Fruit fly (Drosophila melanogaster) whole organism, embryonic: ENCODE data around the gene CG8034.

Experiments
- Adf1 ChIP-seq: fragments of 200-800 bp; sonication (Bioruptor generic); IDR thresholded peaks from 2 replicates; pipeline ENCODE4 v1.3.6; 2022; ENCODE audit warnings: missing biosample characterization, missing genetic modification characterization
- CG10209 ChIP-seq: fragments of 200-800 bp; sonication (Bioruptor generic); optimal IDR thresholded peaks from 3 replicates; lab custom pipeline; 2017; ENCODE audit warnings: missing biosample characterization, mild to moderate bottlenecking, missing genetic modification characterization, missing genetic modification reagents
- CG11723 ChIP-seq: fragments of 200-800 bp; sonication (Bioruptor generic); optimal IDR thresholded peaks from 2 replicates; lab custom pipeline; 2017; ENCODE audit warnings: missing biosample characterization, mild to moderate bottlenecking, missing genetic modification characterization
- CG13296 ChIP-seq: fragments of 200-800 bp; sonication (Bioruptor generic); optimal IDR thresholded peaks from 3 replicates; lab custom pipeline; 2018; ENCODE audit warnings: missing biosample characterization, mild to moderate bottlenecking, missing genetic modification characterization
- CG15601 ChIP-seq: fragments of 200-800 bp; sonication (Bioruptor generic); optimal IDR thresholded peaks from 3 replicates; lab custom pipeline; 2019; ENCODE audit warnings: missing biosample characterization, mild to moderate bottlenecking, missing genetic modification characterization, moderate library complexity
- CG17361 ChIP-seq: fragments of 200-800 bp; sonication (Bioruptor generic); IDR thresholded peaks from 3 replicates; pipeline ENCODE4 v1.3.6; 2022; ENCODE audit warnings: missing biosample characterization, missing genetic modification characterization
- CG17385 ChIP-seq: fragments of 200-800 bp; sonication (Bioruptor generic); optimal IDR thresholded peaks from 3 replicates; lab custom pipeline; 2018; ENCODE audit warnings: missing biosample characterization, mild to moderate bottlenecking, missing genetic modification characterization
- CG1832 ChIP-seq: fragments of 200-800 bp; sonication (Bioruptor generic); optimal IDR thresholded peaks from 2 replicates; lab custom pipeline; 2017; ENCODE audit warnings: missing biosample characterization, mild to moderate bottlenecking, missing genetic modification characterization, inconsistent platforms
- CG30403 ChIP-seq: fragments of 200-800 bp; sonication (Bioruptor generic); optimal IDR thresholded peaks from 3 replicates; lab custom pipeline; 2016; ENCODE audit warnings: missing biosample characterization, missing genetic modification characterization
- CG3065 ChIP-seq: fragments of 200-800 bp; sonication (Bioruptor generic); optimal IDR thresholded peaks from 2 replicates; lab custom pipeline; 2016; ENCODE audit warnings: missing biosample characterization, missing genetic modification characterization
- CG31365 ChIP-seq: fragments of 200-800 bp; sonication (Bioruptor generic); optimal IDR thresholded peaks from 2 replicates; lab custom pipeline; 2018; ENCODE audit warnings: missing biosample characterization, mild to moderate bottlenecking, missing genetic modification characterization
- CG32767 ChIP-seq: fragments of 200-800 bp; sonication (Bioruptor generic); IDR thresholded peaks from 2 replicates; pipeline ENCODE4 v1.3.6; 2022; ENCODE audit warnings: missing biosample characterization, missing genetic modification characterization
- CG34224 ChIP-seq: fragments of 200-800 bp; sonication (Bioruptor generic); IDR thresholded peaks from 3 replicates; pipeline ENCODE4 v1.3.6; 2022; ENCODE audit warnings: missing biosample characterization, missing genetic modification characterization; ENCODE audit not compliant: partially characterized antibody
- CG34376 ChIP-seq: fragments of 200-800 bp; sonication (Bioruptor generic); optimal IDR thresholded peaks from 2 replicates; lab custom pipeline; 2018; ENCODE audit warnings: missing biosample characterization, mild to moderate bottlenecking, missing genetic modification characterization
- CG4404 ChIP-seq: fragments of 200-800 bp; sonication (Bioruptor generic); IDR thresholded peaks from 2 replicates; pipeline ENCODE4 v1.3.6; 2022; ENCODE audit warnings: missing biosample characterization, missing genetic modification characterization
- CG4424 ChIP-seq: fragments of 200-800 bp; sonication (Bioruptor generic); optimal IDR thresholded peaks from 3 replicates; lab custom pipeline; 2016; ENCODE audit warnings: missing biosample characterization, missing genetic modification characterization
- CG4617 ChIP-seq: fragments of 200-800 bp; sonication (Bioruptor generic); optimal IDR thresholded peaks from 3 replicates; lab custom pipeline; 2016; ENCODE audit warnings: missing biosample characterization, missing genetic modification characterization, borderline replicate concordance
- CG5180 ChIP-seq: fragments of 200-800 bp; sonication (Bioruptor generic); optimal IDR thresholded peaks from 3 replicates; lab custom pipeline; 2017; ENCODE audit warnings: missing biosample characterization, missing genetic modification characterization, mild to moderate bottlenecking, moderate library complexity, missing genetic modification reagents
- CG6254 ChIP-seq: fragments of 200-800 bp; sonication (Bioruptor generic); optimal IDR thresholded peaks from 3 replicates; lab custom pipeline; 2017; ENCODE audit warnings: mild to moderate bottlenecking, missing biosample characterization, missing genetic modification reagents, missing genetic modification characterization
- CG9932 ChIP-seq: fragments of 200-800 bp; sonication (Bioruptor generic); IDR thresholded peaks from 2 replicates; pipeline ENCODE4 v1.3.6; 2022; ENCODE audit warnings: missing biosample characterization, missing genetic modification characterization
- CkIIα-i1 ChIP-seq: fragments of 200-800 bp; sonication (Bioruptor generic); IDR thresholded peaks from 2 replicates; pipeline ENCODE4 v1.3.6; 2022; ENCODE audit warnings: missing biosample characterization, missing genetic modification characterization
- Dref ChIP-seq: fragments of 200-800 bp; sonication (Bioruptor generic); IDR thresholded peaks from 2 replicates; pipeline ENCODE4 v1.3.6; 2022; ENCODE audit warnings: missing biosample characterization, missing genetic modification characterization
- ERR ChIP-seq: fragments of 200-800 bp; sonication (Bioruptor generic); optimal IDR thresholded peaks from 2 replicates; lab custom pipeline; 2016; ENCODE audit warnings: missing biosample characterization, missing genetic modification characterization
- Fer1 ChIP-seq: fragments of 200-800 bp; sonication (Bioruptor generic); optimal IDR thresholded peaks from 2 replicates; lab custom pipeline; 2017; ENCODE audit warnings: missing biosample characterization, mild to moderate bottlenecking, missing genetic modification characterization
- H15 ChIP-seq: fragments of 200-800 bp; sonication (Bioruptor generic); IDR thresholded peaks from 3 replicates; pipeline ENCODE4 v1.3.6; 2022; ENCODE audit warnings: missing biosample characterization, missing genetic modification characterization
- HmgZ ChIP-seq: fragments of 200-800 bp; sonication (Bioruptor generic); optimal IDR thresholded peaks from 2 replicates; lab custom pipeline; 2018; ENCODE audit warnings: missing biosample characterization, mild to moderate bottlenecking, missing genetic modification characterization
- Hmr ChIP-seq: fragments of 200-800 bp; sonication (Bioruptor generic); optimal IDR thresholded peaks from 3 replicates; lab custom pipeline; 2017; ENCODE audit warnings: mild to moderate bottlenecking, missing biosample characterization, missing genetic modification reagents, missing genetic modification characterization
- Hsf ChIP-seq: fragments of 200-800 bp; sonication (Bioruptor generic); optimal IDR thresholded peaks from 3 replicates; lab custom pipeline; 2016; ENCODE audit warnings: missing biosample characterization, missing genetic modification characterization
- Ssrp ChIP-seq: fragments of 200-800 bp; sonication (Bioruptor generic); optimal IDR thresholded peaks from 2 replicates; lab custom pipeline; 2018; ENCODE audit warnings: missing biosample characterization, mild to moderate bottlenecking, missing genetic modification characterization, moderate library complexity
- Stat92E ChIP-seq, 3 experiments: fragments of >200 bp in 2 of 3; fragments of 200-800 bp in 1 of 3; sonication (Bioruptor generic) in 1 of 3; optimal IDR thresholded peaks; 2 replicates each; lab custom pipeline; 2017 to 2019; ENCODE audit warnings: missing biosample characterization in 3 of 3, missing genetic modification characterization in 3 of 3, mild to moderate bottlenecking in 1 of 3, moderate library complexity in 1 of 3
- Taf1 ChIP-seq: fragments of 200-800 bp; sonication (Bioruptor generic); IDR thresholded peaks from 2 replicates; pipeline ENCODE4 v1.3.6; 2022; ENCODE audit warnings: missing biosample characterization, missing genetic modification characterization
- Trl ChIP-seq, 3 experiments: fragments of >200 bp in 2 of 3; fragments of 200-800 bp in 1 of 3; sonication (Bioruptor generic) in 1 of 3; optimal IDR thresholded peaks; 2 replicates in 1 of 3; 3 replicates in 2 of 3; lab custom pipeline; 2016 to 2017; ENCODE audit warnings: missing biosample characterization in 1 of 3, missing genetic modification characterization in 1 of 3
- ab ChIP-seq: fragments of 200-800 bp; sonication (Bioruptor generic); optimal IDR thresholded peaks from 2 replicates; lab custom pipeline; 2016; ENCODE audit warnings: missing biosample characterization, missing genetic modification characterization
- ase ChIP-seq: fragments of 200-800 bp; sonication (Bioruptor generic); IDR thresholded peaks from 3 replicates; pipeline ENCODE4 v1.3.6; 2022; ENCODE audit warnings: missing biosample characterization, missing genetic modification characterization
- ato ChIP-seq: fragments of 200-800 bp; sonication (Bioruptor generic); IDR thresholded peaks from 2 replicates; pipeline ENCODE4 v1.3.6; 2022; ENCODE audit warnings: missing biosample characterization, missing genetic modification characterization; ENCODE audit not compliant: partially characterized antibody
- bcd ChIP-seq: fragments of 200-800 bp; sonication (Bioruptor generic); optimal IDR thresholded peaks from 2 replicates; lab custom pipeline; 2017; ENCODE audit warnings: missing biosample characterization, mild to moderate bottlenecking, missing genetic modification characterization
- caup ChIP-seq: fragments of 200-800 bp; sonication (Bioruptor generic); optimal IDR thresholded peaks from 3 replicates; lab custom pipeline; 2017; ENCODE audit warnings: missing biosample characterization, mild to moderate bottlenecking, missing genetic modification characterization, moderate library complexity; ENCODE audit not compliant: severe bottlenecking
- chm ChIP-seq: fragments of 200-800 bp; sonication (Bioruptor generic); IDR thresholded peaks from 2 replicates; pipeline ENCODE4 v1.3.6; 2022; ENCODE audit warnings: missing biosample characterization, missing genetic modification characterization
- crol ChIP-seq: fragments of 200-800 bp; sonication (Bioruptor generic); IDR thresholded peaks from 2 replicates; pipeline ENCODE4 v1.3.6; 2022; ENCODE audit warnings: missing biosample characterization, missing genetic modification characterization
- dan ChIP-seq: fragments of 200-800 bp; sonication (Bioruptor generic); IDR thresholded peaks from 2 replicates; pipeline ENCODE4 v1.3.6; 2022; ENCODE audit warnings: missing biosample characterization, missing genetic modification characterization
- dati ChIP-seq: fragments of 200-800 bp; sonication (Bioruptor generic); IDR thresholded peaks from 2 replicates; pipeline ENCODE4 v1.3.6; 2022; ENCODE audit warnings: missing biosample characterization, missing genetic modification characterization
- peb ChIP-seq: fragments of 200-800 bp; sonication (Bioruptor generic); IDR thresholded peaks from 2 replicates; pipeline ENCODE4 v1.3.6; 2022; ENCODE audit warnings: missing biosample characterization, missing genetic modification characterization
- salm ChIP-seq: fragments of 200-800 bp; sonication (Bioruptor generic); optimal IDR thresholded peaks from 2 replicates; lab custom pipeline; 2018; ENCODE audit warnings: missing biosample characterization, mild to moderate bottlenecking, missing genetic modification characterization
- shn ChIP-seq: fragments of 200-800 bp; sonication (Bioruptor generic); optimal IDR thresholded peaks from 3 replicates; lab custom pipeline; 2016; ENCODE audit warnings: missing biosample characterization, missing genetic modification characterization
- sqz ChIP-seq: fragments of 200-800 bp; sonication (Bioruptor generic); optimal IDR thresholded peaks from 3 replicates; lab custom pipeline; 2018; ENCODE audit warnings: missing biosample characterization, mild to moderate bottlenecking, missing genetic modification characterization
- sug ChIP-seq: fragments of 200-800 bp; optimal IDR thresholded peaks from 2 replicates; lab custom pipeline; 2019; ENCODE audit warnings: missing biosample characterization, mild to moderate bottlenecking, missing genetic modification characterization, moderate library complexity
- twi ChIP-seq: fragments of 200-800 bp; optimal IDR thresholded peaks from 2 replicates; lab custom pipeline; 2019; ENCODE audit warnings: missing biosample characterization, mild to moderate bottlenecking, missing genetic modification characterization, moderate library complexity
- vfl ChIP-seq: fragments of 200-800 bp; sonication (Bioruptor generic); optimal IDR thresholded peaks from 2 replicates; lab custom pipeline; 2016; ENCODE audit warnings: missing biosample characterization, missing genetic modification characterization
- vvl ChIP-seq: fragments of 200-800 bp; sonication (Bioruptor generic); IDR thresholded peaks from 2 replicates; pipeline ENCODE4 v1.3.6; 2022; ENCODE audit warnings: missing biosample characterization, missing genetic modification characterization
- zen ChIP-seq: fragments of 200-800 bp; sonication (Bioruptor generic); optimal IDR thresholded peaks from 3 replicates; lab custom pipeline; 2018; ENCODE audit warnings: missing biosample characterization, mild to moderate bottlenecking, missing genetic modification characterization, moderate library complexity

CG8034 gene

dm6 chrX:19268484-19269068, 29.4 kb downstream of the CG8034 start, which contains the start of gene CG8010 (continued):
- no peak for TF ChIP-seq Ssrp (tag; lab: Kevin White, UChicago)
- TF ChIP-seq Taf1 (GFP tag; lab: Robert Waterston, UW): no peak
- peak; percentile 32 for TF ChIP-seq CG4617
- no peak for TF ChIP-seq CG11723 (GFP tag; lab: Kevin White, UChicago)
- no peak for TF ChIP-seq CG15601
- no peak for TF ChIP-seq dati (GFP tag; lab: Robert Waterston, UW)
- TF ChIP-seq bcd (GFP tag; lab: Kevin White, UChicago): no peak
- no peak for TF ChIP-seq ERR (GFP tag; lab: Kevin White, UChicago)
- peak; percentile 5 for TF ChIP-seq CG13296 (GFP tag; lab: Kevin White, UChicago)
- TF ChIP-seq CG32767 (GFP tag; lab: Robert Waterston, UW): no peak
- peak; percentile 2 for TF ChIP-seq Hsf
- TF ChIP-seq peb: no peak
- no peak for TF ChIP-seq ab (GFP tag; lab: Kevin White, UChicago)
- no peak for TF ChIP-seq Hmr (GFP tag; lab: Kevin White, UChicago)
- TF ChIP-seq sqz: no peak
- no peak for TF ChIP-seq H15 (GFP tag; lab: Robert Waterston, UW)
- peak; percentile 65 for TF ChIP-seq Fer1 (GFP tag; lab: Kevin White, UChicago)
- peak; percentile 35 for TF ChIP-seq twi (tag; lab: Kevin White, UChicago)
- no peak for TF ChIP-seq CG5180
- TF ChIP-seq HmgZ (tag; lab: Kevin White, UChicago): peak; percentile 56
- no peak for TF ChIP-seq CG6254 (GFP tag; lab: Kevin White, UChicago)
- no peak for TF ChIP-seq Adf1 (GFP tag; lab: Robert Waterston, UW)
- no peak for TF ChIP-seq shn (GFP tag; lab: Kevin White, UChicago)
- no peak for TF ChIP-seq CG1832 (GFP tag; lab: Kevin White, UChicago)
- TF ChIP-seq Dref (GFP tag; lab: Robert Waterston, UW): peak; percentile 79
- TF ChIP-seq vvl (GFP tag; lab: Robert Waterston, UW): peak; percentile 40; the same call in 1 of the 2 replicates
- TF ChIP-seq zen: no peak
- TF ChIP-seq crol (GFP tag; lab: Robert Waterston, UW): no peak
- peak; percentile 14 for TF ChIP-seq CG34376 (GFP tag; lab: Kevin White, UChicago)
- no peak for TF ChIP-seq dan
- TF ChIP-seq CG30403 (GFP tag; lab: Kevin White, UChicago): peak; percentile 25
- no peak for TF ChIP-seq caup
- peak; percentile 28; the same call in 1 of the 2 replicates for TF ChIP-seq ato (GFP tag; lab: Robert Waterston, UW)
- no peak for TF ChIP-seq ase (GFP tag; lab: Robert Waterston, UW)
- TF ChIP-seq Trl (optimal IDR thresholded peaks at IDR 0.05; lab: Kevin White, UChicago): no peak
- TF ChIP-seq Trl (GFP tag; optimal IDR thresholded peaks at IDR 0.05; lab: Kevin White, UChicago): peak; percentile 9
- TF ChIP-seq chm (GFP tag; lab: Robert Waterston, UW): peak; percentile 48; the same call in 1 of the 2 replicates
- TF ChIP-seq CG4424 (GFP tag; lab: Kevin White, UChicago): no peak
- no peak for TF ChIP-seq CG10209 (GFP tag; lab: Kevin White, UChicago)
- TF ChIP-seq CG17361 (GFP tag; lab: Robert Waterston, UW): no peak
- TF ChIP-seq sug (tag; lab: Kevin White, UChicago): peak; percentile 34
- no peak for TF ChIP-seq CkIIα-i1 (GFP tag; lab: Robert Waterston, UW)
- peak; percentile 13 for TF ChIP-seq vfl (GFP tag; lab: Kevin White, UChicago)
- TF ChIP-seq CG17385 (GFP tag; lab: Kevin White, UChicago): no peak
- peak; percentile 67 for TF ChIP-seq CG34224 (GFP tag; lab: Robert Waterston, UW)
- no peak for TF ChIP-seq Stat92E (GFP tag; optimal IDR thresholded peaks at IDR 0.05; lab: Kevin White, UChicago)
- TF ChIP-seq CG9932 (GFP tag; lab: Robert Waterston, UW): peak; percentile 56
- no peak for TF ChIP-seq salm (tag; lab: Kevin White, UChicago)
- no peak for TF ChIP-seq CG4404
- no peak for TF ChIP-seq CG31365 (tag; lab: Kevin White, UChicago)
- TF ChIP-seq CG3065 (GFP tag; lab: Kevin White, UChicago): no peak
